Worm (Caenorhabditis elegans): Measurements from ENCODE around the gene F16H6.7.

DNA sequence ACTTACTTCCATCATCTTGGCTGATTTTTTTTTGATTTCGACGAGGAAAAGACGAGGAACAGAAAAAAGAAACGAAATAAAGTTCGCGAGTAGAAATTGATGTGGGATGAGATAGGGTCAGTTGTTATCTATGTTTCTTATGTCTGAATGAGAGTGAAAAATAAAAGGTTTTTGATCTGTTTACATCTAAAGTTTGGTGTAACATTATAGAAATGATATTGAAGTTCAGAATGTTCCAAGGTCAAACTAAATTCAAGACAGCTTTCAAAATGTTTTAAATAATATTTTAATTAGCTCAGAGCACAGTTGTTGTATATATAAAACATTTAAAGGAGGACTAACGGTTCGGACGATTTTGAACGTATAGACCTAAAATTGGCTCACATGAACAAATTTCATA lies at the start of gene F16H6.7:
- no peak for TF ChIP-seq him-1 (tag; optimal IDR thresholded peaks at IDR 0.05)
- no peak for TF ChIP-seq dao-5 (tag; optimal IDR thresholded peaks at IDR 0.05)
- TF ChIP-seq W03F9.2 (tag; optimal IDR thresholded peaks at IDR 0.05): no peak

Data from whole organism, L4/young adult.